Fruit fly (Drosophila melanogaster) S2 (cell line): ENCODE data around the gene Cyt-c-d.

Experiments used
- CG8478 ChIP-seq: fragments of >200 bp; optimal IDR thresholded peaks from 2 replicates; lab custom pipeline; 2018
- CTCF ChIP-seq, 2 experiments: fragments of >200 bp; optimal IDR thresholded peaks; 2 replicates each; lab custom pipeline; 2018

- no peak for TF ChIP-seq CTCF (optimal IDR thresholded peaks at IDR 0.05; lab: Kevin White, UChicago)
- TF ChIP-seq CG8478 (lab: Kevin White, UChicago): no peak
Observed at dm6 chr2L:16719643-16720515, 4.2 kb downstream of the Cyt-c-d start, which contains the start of gene Cyt-c-p.
